Worm (Caenorhabditis elegans) whole organism, L3 larva: ENCODE measurements around the gene xbx-3.

Experiments
- aly-2 ChIP-seq: fragments of 150-350 bp; optimal IDR thresholded peaks from 2 replicates; lab custom pipeline; 2014; ENCODE audit warnings: missing biosample characterization, missing genetic modification characterization
- pha-4 ChIP-seq: fragments of 150-350 bp; optimal IDR thresholded peaks from 2 replicates; lab custom pipeline; 2014; ENCODE audit warnings: missing biosample characterization, missing genetic modification reagents, missing genetic modification characterization

ce11 chrIII:9997890-9998289 is 37.9 kb upstream of the xbx-3 start, which contains the start of gene pqn-8:
- TF ChIP-seq pha-4 (tag; lab: Kevin White, UChicago): no peak
- TF ChIP-seq aly-2 (tag; lab: Kevin White, UChicago): no peak
